Fruit fly (Drosophila melanogaster) whole organism, pupa: Measurements from ENCODE around the gene Prosbeta3.

Source experiments
- Snoo ChIP-seq: fragments of 200-800 bp; sonication (Bioruptor generic); optimal IDR thresholded peaks from 3 replicates; lab custom pipeline; 2017; ENCODE audit warnings: missing biosample characterization, mild to moderate bottlenecking, missing genetic modification characterization, inconsistent platforms
- fd96Ca ChIP-seq: fragments of 200-800 bp; sonication (Bioruptor generic); IDR thresholded peaks from 3 replicates; pipeline ENCODE4 v1.3.6; 2022; ENCODE audit warnings: missing biosample characterization, missing genetic modification characterization
- rn ChIP-seq: fragments of 200-800 bp; sonication (Bioruptor generic); IDR thresholded peaks from 2 replicates; pipeline ENCODE4 v1.3.6; 2022; ENCODE audit warnings: missing biosample characterization, missing genetic modification characterization

DNA sequence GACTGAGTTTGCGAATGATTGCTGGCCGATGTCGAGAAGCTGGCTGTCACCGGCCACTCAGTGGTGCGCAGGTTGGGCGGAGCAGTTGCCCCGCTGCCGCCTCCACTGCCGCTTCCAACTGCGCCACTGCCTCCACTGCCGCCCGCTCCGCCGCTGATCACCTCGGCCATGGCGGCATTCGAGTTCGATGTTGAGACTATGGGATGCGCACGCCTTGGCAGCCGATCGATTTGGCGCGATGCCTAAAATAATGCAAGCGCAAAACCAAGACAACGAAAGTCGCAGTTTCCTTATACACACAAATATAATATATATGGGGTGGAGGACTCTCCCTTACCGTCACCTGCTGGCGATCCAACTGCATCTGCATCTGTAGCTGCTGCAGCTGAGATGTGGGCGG lies 5.7 kb upstream of the Prosbeta3 start:
- TF ChIP-seq fd96Ca (GFP tag; lab: Robert Waterston, UW), result 0 out of 3 replicates have a peak, but pooled peaks have one; percentile 31
- TF ChIP-seq Snoo (tag; lab: Kevin White, UChicago), result no peak
- no peak for TF ChIP-seq rn (GFP tag; lab: Robert Waterston, UW)
